Worm (Caenorhabditis elegans) whole organism, mixed stage, embryonic: ENCODE measurements around the gene ifa-1.

Source experiments
- bed-3 ChIP-seq: fragments of 200-800 bp; sonication (Bioruptor generic); optimal IDR thresholded peaks from 3 replicates; lab custom pipeline; 2018; ENCODE audit warnings: mild to moderate bottlenecking, missing genetic modification characterization, moderate library complexity, missing compliant biosample characterization
- blmp-1 ChIP-seq: fragments of 150-350 bp; optimal IDR thresholded peaks from 2 replicates; lab custom pipeline; 2014; ENCODE audit warnings: missing biosample characterization, missing genetic modification characterization
- drap-1 ChIP-seq: fragments of 200-800 bp; sonication (Bioruptor generic); optimal IDR thresholded peaks from 3 replicates; lab custom pipeline; 2018; ENCODE audit warnings: mild to moderate bottlenecking, missing genetic modification characterization, missing compliant biosample characterization
- elt-3 ChIP-seq: fragments of 150-350 bp; optimal IDR thresholded peaks from 2 replicates; lab custom pipeline; 2014; ENCODE audit warnings: missing biosample characterization, missing genetic modification characterization
- hlh-1 ChIP-seq: fragments of 150-350 bp; optimal IDR thresholded peaks from 2 replicates; lab custom pipeline; 2014; ENCODE audit warnings: missing biosample characterization, missing genetic modification reagents, missing genetic modification characterization
- lsy-2 ChIP-seq: fragments of 150-350 bp; optimal IDR thresholded peaks from 2 replicates; lab custom pipeline; 2014; ENCODE audit warnings: missing biosample characterization, missing genetic modification characterization
- mab-5 ChIP-seq: fragments of 150-350 bp; optimal IDR thresholded peaks from 2 replicates; lab custom pipeline; 2014; ENCODE audit warnings: missing biosample characterization, missing genetic modification characterization
- mep-1 ChIP-seq: fragments of 150-350 bp; optimal IDR thresholded peaks from 2 replicates; lab custom pipeline; 2017; ENCODE audit warnings: missing biosample characterization, missing genetic modification reagents, missing genetic modification characterization, inconsistent platforms
- nhr-12 ChIP-seq: fragments of 150-350 bp; optimal IDR thresholded peaks from 2 replicates; lab custom pipeline; 2014; ENCODE audit warnings: missing biosample characterization, missing genetic modification characterization
- ztf-11 ChIP-seq: fragments of 150-350 bp; optimal IDR thresholded peaks from 2 replicates; lab custom pipeline; 2014; ENCODE audit warnings: missing biosample characterization, missing genetic modification characterization

- TF ChIP-seq mep-1 (tag; lab: Kevin White, UChicago) (peak; percentile 12), ztf-11 (tag; lab: Kevin White, UChicago) (peak; percentile 10), lsy-2 (tag; lab: Kevin White, UChicago) (no peak), nhr-12 (tag; lab: Kevin White, UChicago) (no peak), elt-3 (tag; lab: Kevin White, UChicago) (no peak), drap-1 (no peak), mab-5 (tag; lab: Kevin White, UChicago) (no peak), bed-3 (GFP tag; lab: Kevin White, UChicago) (no peak), blmp-1 (tag; lab: Kevin White, UChicago) (no peak), hlh-1 (tag; lab: Kevin White, UChicago) (no peak)
These were observed 25.8 kb downstream of the ifa-1 start, which contains the start of gene inx-2 for ce11 chrX:11296683-11297365.
